Worm (Caenorhabditis elegans) whole organism, dauer: Measurements from ENCODE around the gene F55C9.3.
"Not testable (repeated sequence)": the region's sequence is repeated elsewhere in the genome, so short reads cannot be mapped to it uniquely, and the experiment has no call there.

Experiments
- unc-62 ChIP-seq: sonication (generic microtip); optimal IDR thresholded peaks from 2 replicates; lab custom pipeline; 2017; ENCODE audit warnings: missing biosample characterization, missing genetic modification reagents, missing genetic modification characterization

The F55C9.3 gene

ce11 chrV:19288073-19288805, at the start of gene F55C9.3, which contains the start of gene fbxb-57:
Gene F55C9.3, minus strand, starts transcription at chrV:19288173.
Gene fbxb-57, plus strand, starts transcription at chrV:19288755.
- no peak for TF ChIP-seq unc-62

DNA sequence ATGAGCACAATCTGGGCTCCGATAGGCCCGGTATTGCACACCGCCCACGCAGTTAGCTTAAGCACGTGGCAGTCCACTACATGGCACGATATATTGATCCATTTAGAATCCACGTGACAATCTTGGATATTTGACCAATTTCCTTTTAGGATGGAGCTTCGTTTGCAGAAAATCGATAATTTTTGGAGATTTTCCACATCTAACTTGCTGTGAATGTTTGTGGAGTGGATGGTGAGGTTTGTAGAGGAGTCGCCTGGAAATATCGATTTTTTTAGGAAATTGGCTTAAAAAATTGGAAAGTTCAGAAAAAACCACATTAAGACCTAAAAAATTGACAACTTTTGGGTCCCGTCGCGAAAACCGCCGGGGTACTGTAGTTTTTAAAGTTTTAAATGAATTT, 49.4 kb upstream of the F55C9.3 start:
- no peak for TF ChIP-seq unc-62

ce11 chrV:19329263-19329662, 41.3 kb upstream of the F55C9.3 start, which contains the start of gene fbxb-65:
Gene fbxb-65, plus strand, starts transcription at chrV:19329563.
- TF ChIP-seq unc-62, result no peak

- no peak for TF ChIP-seq unc-62
These were observed 37.5 kb upstream of the F55C9.3 start for ce11 chrV:19325436-19325835.

- TF ChIP-seq unc-62, result no peak
These were observed 34.4 kb upstream of the F55C9.3 start, which contains the start of gene C43D7.4 for ce11 chrV:19322387-19322786. Gene C43D7.4, minus strand, starts transcription at chrV:19322487.

DNA sequence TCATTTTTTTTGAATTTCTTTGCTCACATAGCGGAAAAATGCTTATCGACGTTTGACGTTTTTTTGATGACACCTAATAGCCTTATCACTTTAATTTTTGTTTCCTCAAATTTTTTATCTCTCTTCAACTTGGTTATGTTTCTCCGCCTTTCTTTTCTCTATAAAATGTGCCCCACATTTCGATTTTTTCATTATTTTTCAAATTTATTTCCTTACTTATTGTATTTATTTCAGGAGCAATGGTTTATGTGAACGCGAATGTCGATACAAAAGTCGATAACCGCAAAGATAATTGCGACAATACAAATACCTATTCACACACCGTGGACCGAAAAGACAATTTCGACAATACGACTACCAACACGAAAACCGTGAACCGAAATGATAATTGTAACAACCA, 32.4 kb upstream of the F55C9.3 start, which contains the start of gene sdz-6:
Gene sdz-6 (plus strand): TSS at position 229 of the 400 bp plus-strand sequence.
- TF ChIP-seq unc-62, result no peak

ce11 chrV:19319460-19319995, 31.6 kb upstream of the F55C9.3 start, which contains the start of gene C43D7.7:
Gene C43D7.7, minus strand, starts transcription at chrV:19319510.
- TF ChIP-seq unc-62, result no peak

DNA sequence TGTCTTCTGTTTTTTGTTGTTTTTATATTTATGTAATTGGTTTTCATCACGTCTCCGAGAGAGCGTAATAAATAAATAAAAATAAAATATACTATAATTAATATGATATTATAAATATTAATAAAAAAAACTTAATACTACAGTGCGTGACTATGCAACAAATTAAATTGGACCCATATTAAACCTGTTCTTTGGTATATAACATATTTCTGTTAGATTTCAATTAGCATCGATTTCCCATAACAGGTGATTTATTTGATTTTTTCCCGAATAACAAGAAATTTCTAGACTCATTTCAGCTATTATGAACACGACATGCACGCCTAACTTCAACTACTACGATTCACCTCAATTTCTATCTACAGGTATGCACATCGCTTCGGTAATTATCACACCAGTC, 29.1 kb upstream of the F55C9.3 start, which contains the start of gene srh-208:
Gene srh-208 (plus strand): TSS at position 301 of the 400 bp plus-strand sequence.
- TF ChIP-seq unc-62, result not testable (repeated sequence)

ce11 chrV:19312975-19313374, 25.0 kb upstream of the F55C9.3 start, which contains the start of gene fbxb-64:
Gene fbxb-64, plus strand, starts transcription at chrV:19313275.
- no peak for TF ChIP-seq unc-62

DNA sequence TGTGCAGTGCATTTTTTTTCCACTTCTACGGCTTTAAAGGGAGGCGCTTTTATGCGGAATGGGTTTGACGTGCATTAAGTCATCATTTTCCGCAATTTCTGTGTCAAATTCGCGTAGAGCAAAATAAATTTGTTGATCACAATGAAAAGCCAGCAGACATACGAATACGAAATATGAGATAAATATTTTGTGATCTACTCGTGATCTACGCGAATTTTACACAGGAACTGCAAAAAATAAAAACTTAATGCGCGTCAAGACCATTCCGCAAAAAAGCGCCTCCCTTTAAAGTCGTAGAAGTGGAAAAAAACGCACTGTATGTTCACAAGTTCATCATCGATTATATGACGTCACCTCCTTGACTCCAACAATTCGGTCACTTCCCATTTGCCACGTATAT, 23.4 kb upstream of the F55C9.3 start, which contains the start of gene C43D7.8:
Gene C43D7.8 (minus strand): TSS at position 101 of the 400 bp plus-strand sequence.
- no peak for TF ChIP-seq unc-62

ce11 chrV:19309591-19309990, 21.6 kb upstream of the F55C9.3 start, which contains the start of gene F55C9.11:
Gene F55C9.11, minus strand, starts transcription at chrV:19309691.
- no peak for TF ChIP-seq unc-62

DNA sequence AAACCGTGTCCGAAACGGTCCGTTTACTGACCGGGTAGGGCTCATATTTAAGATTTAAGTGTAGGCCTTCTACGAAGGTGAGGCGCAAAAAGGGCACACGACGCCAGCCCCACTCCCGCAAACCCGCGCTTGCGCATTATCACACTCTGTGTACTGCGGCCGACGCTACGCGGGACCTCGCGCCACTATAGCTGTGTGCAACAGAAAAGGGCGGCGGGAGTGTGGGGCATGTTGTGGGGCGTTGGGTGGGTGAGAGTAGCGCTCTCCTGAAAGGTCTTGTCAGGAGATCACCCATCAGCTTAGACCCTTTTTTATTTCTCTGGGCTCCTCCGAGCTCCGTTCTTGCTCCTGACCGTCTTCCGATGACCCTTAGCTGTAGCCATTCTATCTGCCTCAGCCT, 20.2 kb upstream of the F55C9.3 start:
- TF ChIP-seq unc-62, result no peak

DNA sequence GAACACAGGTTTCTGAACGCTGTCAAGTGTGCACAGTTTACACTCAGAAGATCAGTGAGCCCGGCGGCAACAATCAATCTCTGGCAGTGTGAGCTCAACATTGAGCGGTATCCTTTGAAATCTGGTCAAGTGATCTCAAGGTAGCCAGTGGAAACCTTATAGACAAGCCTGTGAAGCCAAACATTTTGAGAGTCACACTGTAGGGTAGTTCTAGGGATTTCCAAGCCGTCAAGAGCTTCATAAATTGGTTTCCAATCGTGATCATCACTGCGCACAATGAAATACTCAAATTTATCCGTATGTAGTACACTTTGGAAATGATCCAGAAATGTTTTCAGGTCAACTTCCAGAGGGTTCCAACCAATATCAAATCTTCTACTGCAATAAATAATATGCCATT, 18.9 kb upstream of the F55C9.3 start, which contains the start of gene F55C9.15:
Gene F55C9.15 (minus strand): TSS at position 101 of the 400 bp plus-strand sequence.
- TF ChIP-seq unc-62, result no peak

DNA sequence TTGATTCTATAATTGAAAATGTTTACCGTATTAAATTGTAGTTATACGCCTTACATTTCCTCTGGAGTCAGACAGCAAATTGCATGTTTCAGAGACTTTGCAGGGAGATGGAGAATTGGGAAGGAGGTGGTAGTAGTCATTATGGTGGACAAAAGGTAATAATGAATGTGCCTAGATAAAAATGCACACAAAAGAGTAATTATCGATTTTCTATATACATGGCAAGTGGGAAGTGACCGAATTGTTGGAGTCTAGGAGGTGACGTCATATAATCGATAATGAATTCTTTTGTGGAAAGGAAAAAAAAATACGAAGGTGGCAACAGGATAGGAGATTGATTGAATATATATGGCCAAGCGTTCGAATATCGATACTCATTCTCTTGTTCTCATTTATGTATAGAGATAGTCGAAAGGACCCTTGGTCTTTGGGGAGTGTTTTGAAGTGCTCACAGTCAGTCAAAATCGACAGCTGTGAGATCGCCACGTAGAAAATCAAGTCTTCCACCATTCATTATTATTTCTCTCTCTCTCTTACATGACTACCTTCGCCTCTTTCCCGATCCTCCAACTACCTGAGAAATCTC, 15.7 kb upstream of the F55C9.3 start, which contains the start of the genes fbxb-63 and fbxb-61:
Gene fbxb-63 (minus strand): TSS at position 142 of the 586 bp plus-strand sequence.
Gene fbxb-61 (plus strand): TSS at position 536 of the 586 bp plus-strand sequence.
- TF ChIP-seq unc-62, result no peak

- no peak for TF ChIP-seq unc-62
These were observed 14.0 kb upstream of the F55C9.3 start, which contains the start of gene fbxb-62 for ce11 chrV:19301934-19302333. Gene fbxb-62, minus strand, starts transcription at chrV:19302034.

DNA sequence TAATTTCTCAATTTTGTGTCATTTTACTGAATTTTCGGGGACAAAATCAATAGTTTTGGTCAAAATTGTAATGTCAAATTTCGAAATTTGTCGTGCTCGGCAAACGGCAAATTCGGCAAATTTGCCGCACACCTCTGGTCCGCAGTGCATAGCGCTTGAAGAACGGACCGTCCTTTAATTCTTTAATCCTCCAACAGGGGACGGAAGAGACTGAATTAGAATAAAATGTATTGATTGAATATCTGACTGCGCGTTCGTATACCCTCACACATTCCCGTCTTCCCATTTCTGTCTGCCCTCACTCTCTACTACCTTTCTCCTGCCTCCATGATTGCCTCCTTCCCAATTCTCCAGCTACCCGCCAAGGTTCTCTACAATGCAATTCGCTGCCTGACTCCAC, 11.3 kb upstream of the F55C9.3 start, which contains the start of gene F55C9.14:
Gene F55C9.14 (plus strand): TSS at position 301 of the 400 bp plus-strand sequence.
- no peak for TF ChIP-seq unc-62

ce11 chrV:19297510-19297909, 9.5 kb upstream of the F55C9.3 start, which contains the start of gene fbxb-60:
Gene fbxb-60, plus strand, starts transcription at chrV:19297810.
- no peak for TF ChIP-seq unc-62
